Fruit fly (Drosophila melanogaster) whole organism, embryonic: ENCODE measurements around the gene IKKepsilon.

Source experiments
- ATbp ChIP-seq: fragments of 200-800 bp; sonication (Bioruptor generic); optimal IDR thresholded peaks from 2 replicates; lab custom pipeline; 2017; ENCODE audit warnings: missing biosample characterization, mild to moderate bottlenecking, missing genetic modification characterization, missing genetic modification reagents
- Awh ChIP-seq: fragments of 200-800 bp; sonication (Bioruptor generic); IDR thresholded peaks from 2 replicates; pipeline ENCODE4, ENCODE4 v1.3.6; 2022; ENCODE audit warnings: missing biosample characterization, missing genetic modification characterization
- CG10654 ChIP-seq: fragments of 200-800 bp; sonication (Bioruptor generic); optimal IDR thresholded peaks from 2 replicates; lab custom pipeline; 2016; ENCODE audit warnings: missing biosample characterization, missing genetic modification characterization
- CG13775 ChIP-seq: fragments of 200-800 bp; sonication (Bioruptor generic); optimal IDR thresholded peaks from 3 replicates; lab custom pipeline; 2017; ENCODE audit warnings: missing biosample characterization, mild to moderate bottlenecking, missing genetic modification characterization
- CG15011 ChIP-seq: fragments of 200-800 bp; sonication (Bioruptor generic); optimal IDR thresholded peaks from 3 replicates; lab custom pipeline; 2018; ENCODE audit warnings: missing biosample characterization, mild to moderate bottlenecking, missing genetic modification characterization
- CG15514 ChIP-seq: fragments of 200-800 bp; sonication (Bioruptor generic); optimal IDR thresholded peaks from 3 replicates; lab custom pipeline; 2017; ENCODE audit warnings: missing biosample characterization, missing genetic modification characterization, mild to moderate bottlenecking, moderate library complexity, missing genetic modification reagents
- CG17829 ChIP-seq: fragments of 200-800 bp; optimal IDR thresholded peaks from 2 replicates; lab custom pipeline; 2019; ENCODE audit warnings: missing biosample characterization, mild to moderate bottlenecking, missing genetic modification characterization, moderate library complexity
- CG18011 ChIP-seq: fragments of 200-800 bp; sonication (Bioruptor generic); optimal IDR thresholded peaks from 2 replicates; lab custom pipeline; 2017; ENCODE audit warnings: missing biosample characterization, missing genetic modification characterization, mild to moderate bottlenecking, moderate library complexity, missing genotype
- CG2116 ChIP-seq: fragments of 200-800 bp; sonication (Bioruptor generic); optimal IDR thresholded peaks from 3 replicates; lab custom pipeline; 2018; ENCODE audit warnings: missing biosample characterization, mild to moderate bottlenecking, missing genetic modification characterization
- CG31388 ChIP-seq: fragments of 200-800 bp; sonication (Bioruptor generic); optimal IDR thresholded peaks from 2 replicates; lab custom pipeline; 2016; ENCODE audit warnings: missing biosample characterization, missing genetic modification characterization
- CG32772 ChIP-seq: fragments of 200-800 bp; sonication (Bioruptor generic); IDR thresholded peaks from 2 replicates; pipeline ENCODE4 v1.3.6; 2022; ENCODE audit warnings: missing biosample characterization, missing genetic modification characterization
- CG33213 ChIP-seq: fragments of 200-800 bp; sonication (Bioruptor generic); optimal IDR thresholded peaks from 3 replicates; lab custom pipeline; 2016; ENCODE audit warnings: missing biosample characterization, missing genetic modification characterization
- CG4282 ChIP-seq: fragments of 200-800 bp; sonication (Bioruptor generic); optimal IDR thresholded peaks from 2 replicates; lab custom pipeline; 2016; ENCODE audit warnings: missing biosample characterization, missing genetic modification characterization
- CG4424 ChIP-seq: fragments of 200-800 bp; sonication (Bioruptor generic); optimal IDR thresholded peaks from 3 replicates; lab custom pipeline; 2016; ENCODE audit warnings: missing biosample characterization, missing genetic modification characterization
- CG4730 ChIP-seq: fragments of 200-800 bp; sonication (Bioruptor generic); IDR thresholded peaks from 2 replicates; pipeline ENCODE4 v1.3.6; 2022; ENCODE audit warnings: missing biosample characterization, missing genetic modification characterization
- CG6175 ChIP-seq: fragments of 200-800 bp; sonication (Bioruptor generic); IDR thresholded peaks from 3 replicates; pipeline ENCODE4 v1.3.6; 2022; ENCODE audit warnings: missing biosample characterization, missing genetic modification characterization
- CG7372 ChIP-seq: fragments of 200-800 bp; sonication (Bioruptor generic); IDR thresholded peaks from 2 replicates; pipeline ENCODE4 v1.3.6; 2022; ENCODE audit warnings: missing biosample characterization, missing genetic modification characterization
- CG7556 ChIP-seq: fragments of 200-800 bp; sonication (Bioruptor generic); optimal IDR thresholded peaks from 2 replicates; lab custom pipeline; 2017; ENCODE audit warnings: missing biosample characterization, mild to moderate bottlenecking, missing genetic modification characterization
- CG8281 ChIP-seq: fragments of 200-800 bp; sonication (Bioruptor generic); optimal IDR thresholded peaks from 2 replicates; lab custom pipeline; 2018; ENCODE audit warnings: missing biosample characterization, mild to moderate bottlenecking, missing genetic modification characterization, moderate library complexity
- CG9797 ChIP-seq: fragments of 200-800 bp; sonication (Bioruptor generic); optimal IDR thresholded peaks from 3 replicates; lab custom pipeline; 2018; ENCODE audit warnings: missing biosample characterization, mild to moderate bottlenecking, missing genetic modification characterization
- D ChIP-seq, 2 experiments: fragments of 200-800 bp in 1 of 2; fragments of >200 bp in 1 of 2; sonication (Bioruptor generic) in 1 of 2; optimal IDR thresholded peaks; 2 replicates in 1 of 2; 3 replicates in 1 of 2; lab custom pipeline; 2017; ENCODE audit warnings: mild to moderate bottlenecking in 1 of 2, missing biosample characterization in 1 of 2, missing genetic modification characterization in 1 of 2, missing genetic modification reagents in 1 of 2
- Deaf1 ChIP-seq: fragments of 200-800 bp; optimal IDR thresholded peaks from 3 replicates; lab custom pipeline; 2019; ENCODE audit warnings: missing biosample characterization, mild to moderate bottlenecking, missing genetic modification characterization, moderate library complexity
- E2f2 ChIP-seq: fragments of 200-800 bp; sonication (Bioruptor generic); IDR thresholded peaks from 2 replicates; pipeline ENCODE4 v1.3.6; 2022; ENCODE audit warnings: missing biosample characterization, missing genetic modification characterization
- Ets65A ChIP-seq: fragments of 200-800 bp; sonication (Bioruptor generic); peaks from one replicate; lab custom pipeline; 2016; ENCODE audit warnings: missing biosample characterization, missing genetic modification characterization
- Fer2 ChIP-seq: fragments of 200-800 bp; sonication (Bioruptor generic); optimal IDR thresholded peaks from 2 replicates; lab custom pipeline; 2018; ENCODE audit warnings: missing biosample characterization, mild to moderate bottlenecking, missing genetic modification characterization, moderate library complexity
- Gsc ChIP-seq: fragments of 200-800 bp; sonication (Bioruptor generic); IDR thresholded peaks from 2 replicates; pipeline ENCODE4 v1.3.6; 2022; ENCODE audit warnings: missing biosample characterization, missing genetic modification characterization
- Jarid2 ChIP-seq: fragments of 200-800 bp; sonication (Bioruptor generic); optimal IDR thresholded peaks from 3 replicates; lab custom pipeline; 2017; ENCODE audit warnings: mild to moderate bottlenecking, missing biosample characterization, missing genetic modification reagents, missing genetic modification characterization
- MESR4 ChIP-seq: fragments of 200-800 bp; sonication (Bioruptor generic); optimal IDR thresholded peaks from 2 replicates; lab custom pipeline; 2018; ENCODE audit warnings: missing biosample characterization, mild to moderate bottlenecking, missing genetic modification characterization, moderate library complexity
- Mes4 ChIP-seq: fragments of 200-800 bp; sonication (Bioruptor generic); optimal IDR thresholded peaks from 2 replicates; lab custom pipeline; 2016; ENCODE audit warnings: missing biosample characterization, missing genetic modification characterization
- NfI ChIP-seq: fragments of 200-800 bp; sonication (Bioruptor generic); optimal IDR thresholded peaks from 3 replicates; lab custom pipeline; 2018; ENCODE audit warnings: missing biosample characterization, mild to moderate bottlenecking, missing genetic modification characterization, moderate library complexity
- Scr ChIP-seq: fragments of 200-800 bp; sonication (Bioruptor generic); IDR thresholded peaks from 2 replicates; pipeline ENCODE4 v1.3.6; 2022; ENCODE audit warnings: missing biosample characterization, missing genetic modification characterization; ENCODE audit not compliant: partially characterized antibody
- Spps ChIP-seq: fragments of 200-800 bp; sonication (Bioruptor generic); optimal IDR thresholded peaks from 2 replicates; lab custom pipeline; 2018; ENCODE audit warnings: missing biosample characterization, mild to moderate bottlenecking, missing genetic modification characterization
- ci ChIP-seq: fragments of 200-800 bp; sonication (Bioruptor generic); IDR thresholded peaks from 3 replicates; pipeline ENCODE4 v1.3.6; 2022; ENCODE audit warnings: missing biosample characterization, missing genetic modification characterization
- crc ChIP-seq: fragments of 200-800 bp; sonication (Bioruptor generic); optimal IDR thresholded peaks from 2 replicates; lab custom pipeline; 2016; ENCODE audit warnings: missing biosample characterization, missing genetic modification characterization
- dan ChIP-seq: fragments of 200-800 bp; sonication (Bioruptor generic); IDR thresholded peaks from 2 replicates; pipeline ENCODE4 v1.3.6; 2022; ENCODE audit warnings: missing biosample characterization, missing genetic modification characterization
- dimm ChIP-seq: fragments of 200-800 bp; sonication (Bioruptor generic); IDR thresholded peaks from 2 replicates; pipeline ENCODE4 v1.3.6; 2022; ENCODE audit warnings: missing biosample characterization, missing genetic modification characterization
- dmrt11E ChIP-seq: fragments of 200-800 bp; sonication (Bioruptor generic); optimal IDR thresholded peaks from 3 replicates; lab custom pipeline; 2018; ENCODE audit warnings: missing biosample characterization, mild to moderate bottlenecking, missing genetic modification characterization, moderate library complexity
- esg ChIP-seq: fragments of 200-800 bp; sonication (Bioruptor generic); conservative IDR thresholded peaks from 2 replicates; pipeline ENCODE4 v1.3.6; 2022; ENCODE audit warnings: missing biosample characterization, missing genetic modification characterization
- ham ChIP-seq: fragments of 200-800 bp; sonication (Bioruptor generic); IDR thresholded peaks from 2 replicates; pipeline ENCODE4 v1.3.6; 2022; ENCODE audit warnings: missing biosample characterization, missing genetic modification characterization
- hth ChIP-seq: fragments of >200 bp; optimal IDR thresholded peaks from 2 replicates; lab custom pipeline; 2017; ENCODE audit warnings: inconsistent platforms
- inv ChIP-seq: fragments of 200-800 bp; sonication (Bioruptor generic); IDR thresholded peaks from 2 replicates; pipeline ENCODE4 v1.3.6; 2022; ENCODE audit warnings: missing biosample characterization, missing genetic modification characterization; ENCODE audit not compliant: partially characterized antibody
- lab ChIP-seq: fragments of 200-800 bp; sonication (Bioruptor generic); optimal IDR thresholded peaks from 3 replicates; lab custom pipeline; 2017; ENCODE audit warnings: missing biosample characterization, missing genetic modification characterization, mild to moderate bottlenecking, moderate library complexity, missing genetic modification reagents
- otp ChIP-seq: fragments of 200-800 bp; sonication (Bioruptor generic); IDR thresholded peaks from 3 replicates; pipeline ENCODE4, ENCODE4 v1.3.6; 2022; ENCODE audit warnings: missing biosample characterization, missing genetic modification characterization
- phol ChIP-seq: fragments of 200-800 bp; sonication (Bioruptor generic); optimal IDR thresholded peaks from 3 replicates; lab custom pipeline; 2018; ENCODE audit warnings: missing biosample characterization, mild to moderate bottlenecking, missing genetic modification characterization, moderate library complexity
- pzg ChIP-seq: fragments of 200-800 bp; sonication (Bioruptor generic); optimal IDR thresholded peaks from 3 replicates; lab custom pipeline; 2018; ENCODE audit warnings: missing biosample characterization, mild to moderate bottlenecking, missing genetic modification characterization, moderate library complexity
- row ChIP-seq: fragments of 200-800 bp; sonication (Bioruptor generic); IDR thresholded peaks from 3 replicates; pipeline ENCODE4 v1.3.6; 2022; ENCODE audit warnings: missing biosample characterization, missing genetic modification characterization
- sens-2 ChIP-seq: fragments of 200-800 bp; sonication (Bioruptor generic); IDR thresholded peaks from 2 replicates; pipeline ENCODE4 v1.3.6; 2022; ENCODE audit warnings: missing biosample characterization, missing genetic modification characterization
- stc ChIP-seq: fragments of 200-800 bp; sonication (Bioruptor generic); IDR thresholded peaks from 2 replicates; pipeline ENCODE4 v1.3.6; 2022; ENCODE audit warnings: missing biosample characterization, missing genetic modification characterization
- sug ChIP-seq: fragments of 200-800 bp; optimal IDR thresholded peaks from 2 replicates; lab custom pipeline; 2019; ENCODE audit warnings: missing biosample characterization, mild to moderate bottlenecking, missing genetic modification characterization, moderate library complexity
- ttk ChIP-seq: fragments of 200-800 bp; sonication (Bioruptor generic); IDR thresholded peaks from 2 replicates; pipeline ENCODE4 v2.1.2; 2022; ENCODE audit warnings: missing biosample characterization, missing genetic modification characterization
- wek ChIP-seq: fragments of 200-800 bp; sonication (Bioruptor generic); optimal IDR thresholded peaks from 3 replicates; lab custom pipeline; 2018; ENCODE audit warnings: missing biosample characterization, mild to moderate bottlenecking, missing genetic modification characterization, moderate library complexity

Gene IKKepsilon

dm6 chr2L:20649891-20650290, 26.0 kb upstream of the IKKepsilon start, which contains the start of gene CG2611 (continued):
- peak; percentile 51 for TF ChIP-seq pzg (GFP tag; lab: Kevin White, UChicago)
- peak; percentile 26 for TF ChIP-seq CG17829 (tag; lab: Kevin White, UChicago)
- peak; percentile 16 for TF ChIP-seq CG18011 (GFP tag; lab: Kevin White, UChicago)
- no peak for TF ChIP-seq wek (GFP tag; lab: Kevin White, UChicago)
- TF ChIP-seq NfI, result peak; percentile 36
- TF ChIP-seq CG32772 (GFP tag; lab: Robert Waterston, UW), result no peak
- no peak for TF ChIP-seq dimm (GFP tag; lab: Robert Waterston, UW)
- TF ChIP-seq CG4730 (GFP tag; lab: Robert Waterston, UW), result no peak
- no peak for TF ChIP-seq ATbp (GFP tag; lab: Kevin White, UChicago)
- no peak for TF ChIP-seq Spps (tag; lab: Kevin White, UChicago)
- TF ChIP-seq stc (GFP tag; lab: Robert Waterston, UW), result no peak
- TF ChIP-seq ttk (GFP tag; lab: Robert Waterston, UW), result peak; percentile 30
- TF ChIP-seq ham (GFP tag; lab: Robert Waterston, UW), result no peak
- TF ChIP-seq Awh (GFP tag; lab: Robert Waterston, UW), result peak; percentile 35; the same call in 1 of the 2 replicates
- TF ChIP-seq CG31388 (GFP tag; lab: Kevin White, UChicago), result no peak
- TF ChIP-seq lab, result no peak
- TF ChIP-seq CG33213 (GFP tag; lab: Kevin White, UChicago), result peak; percentile 36
- TF ChIP-seq Scr (GFP tag; lab: Robert Waterston, UW), result 0 out of 2 replicates have a peak, but pooled peaks have one; percentile 35
- TF ChIP-seq Jarid2 (GFP tag; lab: Kevin White, UChicago), result no peak
- TF ChIP-seq Fer2 (tag; lab: Kevin White, UChicago), result no peak
- TF ChIP-seq inv, result no peak
- no peak for TF ChIP-seq D (optimal IDR thresholded peaks at IDR 0.05; lab: Kevin White, UChicago)
- TF ChIP-seq D (GFP tag; optimal IDR thresholded peaks at IDR 0.05; lab: Kevin White, UChicago), result no peak
- no peak for TF ChIP-seq CG9797
- peak; percentile 29 for TF ChIP-seq MESR4
- TF ChIP-seq Mes4 (GFP tag; lab: Kevin White, UChicago), result peak; percentile 52
- TF ChIP-seq Gsc (GFP tag; lab: Robert Waterston, UW), result no peak
- no peak for TF ChIP-seq hth (lab: Kevin White, UChicago)
- no peak for TF ChIP-seq dan (GFP tag; lab: Robert Waterston, UW)
- TF ChIP-seq esg (GFP tag; lab: Robert Waterston, UW), result no peak
- peak; percentile 48 for TF ChIP-seq CG4424 (GFP tag; lab: Kevin White, UChicago)
- TF ChIP-seq Deaf1 (tag; lab: Kevin White, UChicago), result no peak
- no peak for TF ChIP-seq CG6175
- peak; percentile 42 for TF ChIP-seq CG7556 (GFP tag; lab: Kevin White, UChicago)
- no peak for TF ChIP-seq CG7372 (GFP tag; lab: Robert Waterston, UW)
- TF ChIP-seq sens-2 (GFP tag; lab: Robert Waterston, UW), result 0 out of 2 replicates have a peak, but pooled peaks have one; percentile 23
- peak; percentile 44 for TF ChIP-seq CG10654 (GFP tag; lab: Kevin White, UChicago)
- peak; percentile 51 for TF ChIP-seq phol (tag; lab: Kevin White, UChicago)
- TF ChIP-seq row, result peak; percentile 92
- no peak for TF ChIP-seq CG8281
- peak; percentile 94 for TF ChIP-seq Ets65A (GFP tag; lab: Kevin White, UChicago)
- peak; percentile 19 for TF ChIP-seq CG2116 (GFP tag; lab: Kevin White, UChicago)
- TF ChIP-seq otp (GFP tag; lab: Robert Waterston, UW), result no peak
- no peak for TF ChIP-seq crc (GFP tag; lab: Kevin White, UChicago)
- TF ChIP-seq CG4282 (GFP tag; lab: Kevin White, UChicago), result no peak
- TF ChIP-seq CG13775 (GFP tag; lab: Kevin White, UChicago), result peak; percentile 37
- TF ChIP-seq E2f2 (GFP tag; lab: Robert Waterston, UW), result peak; percentile 43
- peak; percentile 26 for TF ChIP-seq sug (tag; lab: Kevin White, UChicago)
- peak; percentile 79 for TF ChIP-seq ci (GFP tag; lab: Robert Waterston, UW)
- TF ChIP-seq dmrt11E, result peak; percentile 45
- TF ChIP-seq CG15514 (GFP tag; lab: Kevin White, UChicago), result peak; percentile 74
- TF ChIP-seq CG15011 (GFP tag; lab: Kevin White, UChicago), result no peak
